Worm (Caenorhabditis elegans) whole organism, early embryonic: ENCODE results near the gene hda-5.

Source experiments
- B0310.2 ChIP-seq: sonication (generic microtip); optimal IDR thresholded peaks from 2 replicates; lab custom pipeline; 2016; ENCODE audit warnings: mild to moderate bottlenecking, missing genetic modification characterization, missing compliant biosample characterization
- F13C5.2 ChIP-seq: sonication (generic microtip); optimal IDR thresholded peaks from 2 replicates; lab custom pipeline; 2017; ENCODE audit warnings: mild to moderate bottlenecking, missing genetic modification characterization, inconsistent platforms, missing compliant biosample characterization
- aly-1 ChIP-seq: sonication (generic microtip); optimal IDR thresholded peaks from 2 replicates; lab custom pipeline; 2016; ENCODE audit warnings: missing genetic modification characterization, missing compliant biosample characterization
- ama-1 ChIP-seq: fragments of 150-350 bp; optimal IDR thresholded peaks from 2 replicates; lab custom pipeline; 2014
- ceh-13 ChIP-seq: fragments of 200-800 bp; sonication (Bioruptor generic); optimal IDR thresholded peaks from 2 replicates; lab custom pipeline; 2018; ENCODE audit warnings: mild to moderate bottlenecking, missing genetic modification characterization, missing compliant biosample characterization
- ceh-36 ChIP-seq: sonication (generic microtip); optimal IDR thresholded peaks from 2 replicates; lab custom pipeline; 2016; ENCODE audit warnings: missing genetic modification characterization, inconsistent platforms, missing compliant biosample characterization
- ets-7 ChIP-seq: sonication (generic microtip); optimal IDR thresholded peaks from 2 replicates; lab custom pipeline; 2016; ENCODE audit warnings: missing genotype, missing genetic modification characterization, missing compliant biosample characterization
- flt-1 ChIP-seq: fragments of 200-800 bp; sonication (Bioruptor generic); IDR thresholded peaks from 2 replicates; pipeline ENCODE4 v1.3.6; 2022; ENCODE audit warnings: missing genetic modification characterization, missing compliant biosample characterization
- hmbx-1 ChIP-seq: sonication (generic microtip); optimal IDR thresholded peaks from 2 replicates; lab custom pipeline; 2016; ENCODE audit warnings: mild to moderate bottlenecking, missing genetic modification characterization, missing compliant biosample characterization
- hnd-1 ChIP-seq: sonication (generic microtip); optimal IDR thresholded peaks from 2 replicates; lab custom pipeline; 2016; ENCODE audit warnings: missing genetic modification characterization, missing compliant biosample characterization
- pes-1 ChIP-seq: fragments of 200-800 bp; sonication (Bioruptor generic); IDR thresholded peaks from 2 replicates; pipeline ENCODE4 v1.3.6; 2022; ENCODE audit warnings: missing genetic modification reagents, missing genetic modification characterization, missing compliant biosample characterization
- scrt-1 ChIP-seq: fragments of 200-800 bp; sonication (Bioruptor generic); IDR thresholded peaks from 2 replicates; pipeline ENCODE4 v1.3.6; 2022; ENCODE audit warnings: missing genetic modification characterization, missing compliant biosample characterization
- sea-1 ChIP-seq: fragments of 200-800 bp; sonication (Bioruptor generic); conservative IDR thresholded peaks from 2 replicates; pipeline ENCODE4 v1.3.6; 2022; ENCODE audit warnings: missing genetic modification characterization, missing compliant biosample characterization
- tbx-11 ChIP-seq: fragments of 200-800 bp; sonication (Bioruptor generic); IDR thresholded peaks from 2 replicates; pipeline ENCODE4 v1.3.6; 2022; ENCODE audit warnings: missing genetic modification characterization, missing compliant biosample characterization
- tbx-37 ChIP-seq: fragments of 200-800 bp; sonication (Bioruptor generic); conservative IDR thresholded peaks from 2 replicates; pipeline ENCODE4 v1.3.6; 2022; ENCODE audit warnings: missing genetic modification reagents, missing genetic modification characterization, missing compliant biosample characterization

The hda-5 gene

ce11 chrII:11823566-11824308, 24.9 kb downstream of the hda-5 start, which contains the start of gene Y6D1A.1:
Y6D1A.1 (minus strand) TSS chrII:11823616.
- TF ChIP-seq sea-1 (GFP tag; lab: Robert Waterston, UW) (no peak), flt-1 (GFP tag; lab: Robert Waterston, UW) (no peak), F13C5.2 (tag; lab: Kevin White, UChicago) (no peak), tbx-37 (GFP tag; lab: Robert Waterston, UW) (no peak), ceh-13 (no peak), pes-1 (GFP tag; lab: Robert Waterston, UW) (no peak), ama-1 (lab: Kevin White, UChicago) (no peak), ceh-36 (tag; lab: Kevin White, UChicago) (no peak), hmbx-1 (tag; lab: Kevin White, UChicago) (no peak), ets-7 (tag; lab: Kevin White, UChicago) (no peak), scrt-1 (GFP tag; lab: Robert Waterston, UW) (no peak), tbx-11 (GFP tag; lab: Robert Waterston, UW) (no peak)

- TF ChIP-seq tbx-11 (GFP tag; lab: Robert Waterston, UW), result 0 out of 2 replicates have a peak, but pooled peaks have one; percentile 51
- TF ChIP-seq scrt-1 (GFP tag; lab: Robert Waterston, UW), result peak; percentile 71
Measured at ce11 chrII:11824673-11825072, 25.8 kb downstream of the hda-5 start.

ce11 chrII:11829920-11830319, 31.1 kb downstream of the hda-5 start, which contains the start of gene pes-5:
pes-5 (minus strand) TSS chrII:11830020.
- TF ChIP-seq F13C5.2 (tag; lab: Kevin White, UChicago) (no peak), tbx-37 (GFP tag; lab: Robert Waterston, UW) (no peak), ets-7 (tag; lab: Kevin White, UChicago) (no peak), ama-1 (lab: Kevin White, UChicago) (no peak)

ce11 chrII:11830601-11831000, 31.8 kb downstream of the hda-5 start:
- TF ChIP-seq flt-1 (GFP tag; lab: Robert Waterston, UW), result no peak
- TF ChIP-seq sea-1 (GFP tag; lab: Robert Waterston, UW), result no peak
- TF ChIP-seq tbx-11 (GFP tag; lab: Robert Waterston, UW), result no peak
- TF ChIP-seq hnd-1 (tag; lab: Kevin White, UChicago), result no peak
- TF ChIP-seq F13C5.2 (tag; lab: Kevin White, UChicago), result no peak

- TF ChIP-seq hnd-1 (tag; lab: Kevin White, UChicago) (no peak), pes-1 (GFP tag; lab: Robert Waterston, UW) (no peak), tbx-37 (GFP tag; lab: Robert Waterston, UW) (no peak)
Measured at ce11 chrII:11832475-11832874, 33.6 kb downstream of the hda-5 start, which contains the start of gene clec-144. clec-144 (minus strand) TSS chrII:11832575.

- TF ChIP-seq aly-1, result no peak
- no peak for TF ChIP-seq ceh-36 (tag; lab: Kevin White, UChicago)
- no peak for TF ChIP-seq F13C5.2 (tag; lab: Kevin White, UChicago)
- no peak for TF ChIP-seq pes-1 (GFP tag; lab: Robert Waterston, UW)
- TF ChIP-seq B0310.2, result no peak
- TF ChIP-seq flt-1 (GFP tag; lab: Robert Waterston, UW), result no peak
- TF ChIP-seq ceh-13, result no peak
- no peak for TF ChIP-seq tbx-11 (GFP tag; lab: Robert Waterston, UW)
- TF ChIP-seq ama-1 (lab: Kevin White, UChicago), result no peak
- no peak for TF ChIP-seq sea-1 (GFP tag; lab: Robert Waterston, UW)
- no peak for TF ChIP-seq scrt-1 (GFP tag; lab: Robert Waterston, UW)
Measured at ce11 chrII:11835208-11835607, 36.4 kb downstream of the hda-5 start, which contains the start of gene T27D12.6. T27D12.6 (plus strand) TSS chrII:11835508.

- no peak for TF ChIP-seq ceh-13
Measured at ce11 chrII:11836554-11837218, 37.8 kb downstream of the hda-5 start.

- TF ChIP-seq flt-1 (GFP tag; lab: Robert Waterston, UW) (no peak), tbx-37 (GFP tag; lab: Robert Waterston, UW) (no peak), ceh-13 (no peak), hnd-1 (tag; lab: Kevin White, UChicago) (no peak), F13C5.2 (tag; lab: Kevin White, UChicago) (no peak), ets-7 (tag; lab: Kevin White, UChicago) (no peak)
Measured at ce11 chrII:11838353-11838752, 39.5 kb downstream of the hda-5 start.

- no peak for TF ChIP-seq sea-1 (GFP tag; lab: Robert Waterston, UW)
Measured at ce11 chrII:11839116-11839515, 40.3 kb downstream of the hda-5 start.
